Worm (Caenorhabditis elegans): ENCODE measurements around the gene adm-2.

The adm-2 gene

ce11 chrX:13726285-13726684 lies 38.5 kb downstream of the adm-2 start:
- TF ChIP-seq nhr-76 (tag; optimal IDR thresholded peaks at IDR 0.05) = no peak
- no peak for TF ChIP-seq lin-39 (tag; optimal IDR thresholded peaks at IDR 0.05)
- TF ChIP-seq elt-3 (tag; optimal IDR thresholded peaks at IDR 0.05) = peak in 1 of 3 experiments; percentile 68
- no peak for TF ChIP-seq unc-39 (tag; optimal IDR thresholded peaks at IDR 0.05)

DNA sequence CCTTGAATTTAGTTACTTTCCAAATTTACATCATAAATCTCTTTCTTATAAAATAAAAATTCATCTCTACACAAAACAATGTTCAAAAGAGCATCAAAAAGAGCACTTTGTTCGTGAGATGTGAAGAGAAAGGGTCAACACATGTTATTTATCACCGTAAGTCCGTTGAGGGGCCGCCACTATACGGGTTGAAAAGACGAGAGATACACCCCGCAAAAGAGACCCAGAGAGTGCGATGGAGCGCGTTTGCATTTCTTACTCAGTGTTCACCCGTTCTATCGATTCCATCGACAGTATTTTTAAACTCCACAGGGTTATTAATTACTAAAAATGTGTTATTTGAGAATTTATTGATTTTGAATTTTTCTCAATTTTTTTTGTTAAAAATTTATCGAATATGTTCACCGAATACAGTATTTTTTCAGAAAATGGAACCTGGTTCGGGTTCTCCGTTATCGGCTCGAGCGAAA lies 39.2 kb downstream of the adm-2 start, which contains the start of gene pix-1:
Gene pix-1 (plus strand): TSS at position 420 of the 470 bp plus-strand sequence.
- TF ChIP-seq nhr-23 (tag; optimal IDR thresholded peaks at IDR 0.05) (peak; percentile 59), nhr-43 (tag; optimal IDR thresholded peaks at IDR 0.05; ENCODE audit: poor library complexity, severe bottlenecking) (peak; percentile 53), snpc-4 (tag; optimal IDR thresholded peaks at IDR 0.05) (peak; percentile 68), egl-5 (tag; optimal IDR thresholded peaks at IDR 0.05) (peak; percentile 27), fkh-10 (GFP tag; optimal IDR thresholded peaks at IDR 0.05) (no peak), hmg-11 (tag; optimal IDR thresholded peaks at IDR 0.05) (peak; percentile 88), nhr-237 (tag; optimal IDR thresholded peaks at IDR 0.05) (no peak), lin-15B (tag; optimal IDR thresholded peaks at IDR 0.05) (peak; percentile 44), nhr-67 (tag; optimal IDR thresholded peaks at IDR 0.05) (no peak), elt-1 (tag; optimal IDR thresholded peaks at IDR 0.05) (no peak), lin-39 (tag; optimal IDR thresholded peaks at IDR 0.05) (peak; percentile 79), ceh-28 (tag; optimal IDR thresholded peaks at IDR 0.05) (peak; percentile 50), ama-1 (optimal IDR thresholded peaks at IDR 0.05) (no peak), nfya-1 (tag; optimal IDR thresholded peaks at IDR 0.05; ENCODE audit: insufficient read depth) (peak; percentile 56), R02D3.7 (tag; optimal IDR thresholded peaks at IDR 0.05) (no peak), pha-4 (tag; optimal IDR thresholded peaks at IDR 0.05) (peak; percentile 90), elt-2 (tag; optimal IDR thresholded peaks at IDR 0.05) (peak; percentile 20), pqm-1 (tag; optimal IDR thresholded peaks at IDR 0.05) (peak; percentile 9), nhr-25 (tag; optimal IDR thresholded peaks at IDR 0.05) (peak; percentile 46)

DNA sequence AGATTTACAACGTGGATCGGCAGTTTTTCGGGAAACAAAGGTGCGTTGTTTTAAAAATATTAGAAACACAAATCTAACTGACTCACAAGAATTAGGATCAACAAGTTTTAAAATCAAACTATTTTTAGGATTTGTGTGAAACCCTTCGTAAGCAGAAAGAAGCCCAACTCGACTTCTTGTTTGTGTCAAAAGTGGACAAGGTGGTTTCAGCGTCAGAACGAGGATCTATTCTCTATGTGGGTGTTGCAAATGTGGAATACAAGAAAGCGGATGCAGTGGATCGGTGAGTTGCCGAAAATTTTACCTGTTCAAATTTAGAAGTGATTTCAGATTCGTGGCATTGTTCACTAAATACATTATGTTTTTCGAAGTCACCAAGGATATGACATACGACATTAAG lies 41.2 kb downstream of the adm-2 start:
- no peak for TF ChIP-seq pha-4 (tag; optimal IDR thresholded peaks at IDR 0.05)
- no peak for TF ChIP-seq nhr-67 (tag; optimal IDR thresholded peaks at IDR 0.05)
- TF ChIP-seq fkh-2 (tag; optimal IDR thresholded peaks at IDR 0.05) = no peak
- TF ChIP-seq nhr-77 (tag; optimal IDR thresholded peaks at IDR 0.05) = no peak
- TF ChIP-seq elt-3 (tag; optimal IDR thresholded peaks at IDR 0.05) = no peak
- TF ChIP-seq ztf-4 (tag; optimal IDR thresholded peaks at IDR 0.05) = no peak
- TF ChIP-seq egl-5 (tag; optimal IDR thresholded peaks at IDR 0.05) = no peak
- no peak for TF ChIP-seq mml-1 (tag; optimal IDR thresholded peaks at IDR 0.05)
- no peak for TF ChIP-seq egl-27 (tag; optimal IDR thresholded peaks at IDR 0.05)
- no peak for TF ChIP-seq ceh-9 (tag; optimal IDR thresholded peaks at IDR 0.05)
- TF ChIP-seq ceh-82 (tag; optimal IDR thresholded peaks at IDR 0.05) = no peak
- no peak for TF ChIP-seq ZK546.5 (tag; optimal IDR thresholded peaks at IDR 0.05)
- TF ChIP-seq pqm-1 (tag; optimal IDR thresholded peaks at IDR 0.05) = no peak
- TF ChIP-seq nhr-76 (tag; optimal IDR thresholded peaks at IDR 0.05) = no peak
- no peak for TF ChIP-seq lsy-12 (tag; optimal IDR thresholded peaks at IDR 0.05)
- TF ChIP-seq ama-1 (optimal IDR thresholded peaks at IDR 0.05) = no peak
- TF ChIP-seq ceh-16 (tag; optimal IDR thresholded peaks at IDR 0.05) = no peak
- no peak for TF ChIP-seq eor-1 (tag; optimal IDR thresholded peaks at IDR 0.05)
- TF ChIP-seq fos-1 (tag; optimal IDR thresholded peaks at IDR 0.05) = no peak
- TF ChIP-seq aly-2 (tag; optimal IDR thresholded peaks at IDR 0.05) = no peak

ce11 chrX:13729724-13730123 lies 42.0 kb downstream of the adm-2 start:
- TF ChIP-seq ceh-28 (tag; optimal IDR thresholded peaks at IDR 0.05) = no peak

DNA sequence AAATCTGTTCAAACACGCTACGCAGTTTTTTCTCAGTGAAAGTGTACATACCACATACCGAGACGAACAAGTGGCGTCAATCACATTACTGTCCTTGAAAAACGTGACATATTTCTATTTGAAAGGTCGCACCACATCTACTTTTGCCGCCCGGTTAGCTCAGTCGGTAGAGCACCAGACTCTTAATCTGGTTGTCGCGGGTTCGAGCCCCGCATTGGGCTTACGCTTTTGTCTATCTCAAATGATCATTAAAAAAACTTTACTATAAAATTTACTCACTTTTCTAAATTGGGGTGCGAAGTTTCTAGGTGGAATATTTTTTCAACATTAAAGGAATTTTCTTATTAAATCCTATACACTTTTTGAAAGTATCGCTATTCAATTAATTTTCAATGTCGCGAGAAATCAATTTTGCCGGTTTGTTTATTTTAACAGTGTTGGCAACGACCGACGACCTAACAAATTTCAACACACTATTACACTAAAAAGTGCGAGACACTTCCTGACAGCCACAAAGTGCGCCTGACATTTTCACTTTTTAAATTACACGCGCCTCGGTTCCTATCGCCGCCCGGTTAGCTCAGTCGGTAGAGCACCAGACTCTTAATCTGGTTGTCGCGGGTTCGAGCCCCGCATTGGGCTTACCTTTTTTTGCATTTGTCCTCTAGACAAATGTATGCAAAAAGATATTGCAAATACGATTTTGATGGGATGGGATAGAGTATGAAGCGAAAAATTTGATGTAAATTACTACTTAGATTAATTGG lies 42.6 kb downstream of the adm-2 start:
- TF ChIP-seq fkh-10 (GFP tag; optimal IDR thresholded peaks at IDR 0.05) (no peak), nfya-1 (tag; optimal IDR thresholded peaks at IDR 0.05; ENCODE audit: insufficient read depth) (peak; percentile 27), ceh-28 (tag; optimal IDR thresholded peaks at IDR 0.05) (no peak), mdl-1 (tag; optimal IDR thresholded peaks at IDR 0.05) (no peak), lin-39 (tag; optimal IDR thresholded peaks at IDR 0.05) (peak; percentile 24), lsy-12 (tag; optimal IDR thresholded peaks at IDR 0.05) (no peak), nhr-237 (tag; optimal IDR thresholded peaks at IDR 0.05) (no peak), elt-1 (tag; optimal IDR thresholded peaks at IDR 0.05) (no peak), ztf-4 (tag; optimal IDR thresholded peaks at IDR 0.05) (no peak), aly-2 (tag; optimal IDR thresholded peaks at IDR 0.05) (no peak), nhr-12 (tag; optimal IDR thresholded peaks at IDR 0.05) (no peak), fkh-2 (tag; optimal IDR thresholded peaks at IDR 0.05) (no peak), unc-62 (GFP tag; optimal IDR thresholded peaks at IDR 0.05) (no peak), egl-5 (tag; optimal IDR thresholded peaks at IDR 0.05) (no peak), unc-39 (tag; optimal IDR thresholded peaks at IDR 0.05) (no peak), hmg-11 (tag; optimal IDR thresholded peaks at IDR 0.05) (no peak), nhr-43 (tag; optimal IDR thresholded peaks at IDR 0.05; ENCODE audit: poor library complexity, severe bottlenecking) (peak; percentile 53), tbx-2 (tag; optimal IDR thresholded peaks at IDR 0.05) (no peak), ama-1 (optimal IDR thresholded peaks at IDR 0.05) (no peak), nhr-77 (tag; optimal IDR thresholded peaks at IDR 0.05) (no peak), egl-27 (tag; optimal IDR thresholded peaks at IDR 0.05) (no peak), sea-2 (GFP tag; optimal IDR thresholded peaks at IDR 0.05) (no peak), snpc-4 (tag; optimal IDR thresholded peaks at IDR 0.05) (no peak), pqm-1 (tag; optimal IDR thresholded peaks at IDR 0.05) (no peak), daf-12 (tag; optimal IDR thresholded peaks at IDR 0.05) (no peak)

All from whole organism, L3 larva.